Fruit fly (Drosophila melanogaster) whole organism, embryonic: Measurements from ENCODE around the gene Torsin.

ENCODE experiments used
- B-H2 ChIP-seq: fragments of 200-800 bp; sonication (Bioruptor generic); optimal IDR thresholded peaks from 2 replicates; lab custom pipeline; 2018; ENCODE audit warnings: missing biosample characterization, mild to moderate bottlenecking, missing genetic modification characterization
- BtbVII ChIP-seq: fragments of 200-800 bp; sonication (Bioruptor generic); optimal IDR thresholded peaks from 3 replicates; lab custom pipeline; 2017; ENCODE audit warnings: missing biosample characterization, mild to moderate bottlenecking, missing genetic modification characterization
- CG10543 ChIP-seq: fragments of 200-800 bp; sonication (Bioruptor generic); optimal IDR thresholded peaks from 3 replicates; lab custom pipeline; 2017; ENCODE audit warnings: missing biosample characterization, mild to moderate bottlenecking, missing genetic modification characterization, moderate library complexity
- CG10654 ChIP-seq: fragments of 200-800 bp; sonication (Bioruptor generic); optimal IDR thresholded peaks from 2 replicates; lab custom pipeline; 2016; ENCODE audit warnings: missing biosample characterization, missing genetic modification characterization
- CG11695 ChIP-seq: fragments of 200-800 bp; sonication (Bioruptor generic); IDR thresholded peaks from 3 replicates; pipeline ENCODE4 v1.3.6; 2022; ENCODE audit warnings: missing biosample characterization, missing genetic modification characterization
- CG11723 ChIP-seq: fragments of 200-800 bp; sonication (Bioruptor generic); optimal IDR thresholded peaks from 2 replicates; lab custom pipeline; 2017; ENCODE audit warnings: missing biosample characterization, mild to moderate bottlenecking, missing genetic modification characterization
- CG12071 ChIP-seq: fragments of 200-800 bp; sonication (Bioruptor generic); optimal IDR thresholded peaks from 3 replicates; lab custom pipeline; 2018; ENCODE audit warnings: missing biosample characterization, mild to moderate bottlenecking, missing genetic modification characterization
- CG1233 ChIP-seq: fragments of 200-800 bp; sonication (Bioruptor generic); optimal IDR thresholded peaks from 4 replicates; lab custom pipeline; 2018; ENCODE audit warnings: missing biosample characterization, mild to moderate bottlenecking, missing genetic modification characterization
- CG15269 ChIP-seq: fragments of 200-800 bp; sonication (Bioruptor generic); optimal IDR thresholded peaks from 2 replicates; lab custom pipeline; 2018; ENCODE audit warnings: missing biosample characterization, mild to moderate bottlenecking, missing genetic modification characterization, moderate library complexity
- CG1647 ChIP-seq: fragments of 200-800 bp; sonication (Bioruptor generic); optimal IDR thresholded peaks from 3 replicates; lab custom pipeline; 2016; ENCODE audit warnings: missing biosample characterization, missing genetic modification characterization
- CG17385 ChIP-seq: fragments of 200-800 bp; sonication (Bioruptor generic); optimal IDR thresholded peaks from 3 replicates; lab custom pipeline; 2018; ENCODE audit warnings: missing biosample characterization, mild to moderate bottlenecking, missing genetic modification characterization
- CG17912 ChIP-seq: fragments of 200-800 bp; sonication (Bioruptor generic); optimal IDR thresholded peaks from 2 replicates; lab custom pipeline; 2018; ENCODE audit warnings: missing biosample characterization, mild to moderate bottlenecking, missing genetic modification characterization
- CG2678 ChIP-seq: fragments of 200-800 bp; sonication (Bioruptor generic); optimal IDR thresholded peaks from 3 replicates; lab custom pipeline; 2019; ENCODE audit warnings: missing biosample characterization, mild to moderate bottlenecking, missing genetic modification characterization, moderate library complexity
- CG31441 ChIP-seq: fragments of 200-800 bp; sonication (Bioruptor generic); IDR thresholded peaks from 2 replicates; pipeline ENCODE4 v1.3.6; 2022; ENCODE audit warnings: missing biosample characterization, missing genetic modification characterization
- CG34376 ChIP-seq: fragments of 200-800 bp; sonication (Bioruptor generic); optimal IDR thresholded peaks from 2 replicates; lab custom pipeline; 2018; ENCODE audit warnings: missing biosample characterization, mild to moderate bottlenecking, missing genetic modification characterization
- CG4328 ChIP-seq: fragments of 200-800 bp; sonication (Bioruptor generic); optimal IDR thresholded peaks from 3 replicates; lab custom pipeline; 2017; ENCODE audit warnings: missing biosample characterization, missing genetic modification reagents, missing genetic modification characterization
- CG4617 ChIP-seq: fragments of 200-800 bp; sonication (Bioruptor generic); optimal IDR thresholded peaks from 3 replicates; lab custom pipeline; 2016; ENCODE audit warnings: missing biosample characterization, missing genetic modification characterization, borderline replicate concordance
- CG4820 ChIP-seq: fragments of 200-800 bp; sonication (Bioruptor generic); optimal IDR thresholded peaks from 3 replicates; lab custom pipeline; 2016; ENCODE audit warnings: missing biosample characterization, missing genetic modification characterization
- CG5180 ChIP-seq: fragments of 200-800 bp; sonication (Bioruptor generic); optimal IDR thresholded peaks from 3 replicates; lab custom pipeline; 2017; ENCODE audit warnings: missing biosample characterization, missing genetic modification characterization, mild to moderate bottlenecking, moderate library complexity, missing genetic modification reagents
- CG7786 ChIP-seq: fragments of 200-800 bp; sonication (Bioruptor generic); optimal IDR thresholded peaks from 2 replicates; lab custom pipeline; 2016; ENCODE audit warnings: missing biosample characterization, missing genetic modification characterization
- CG8388 ChIP-seq: fragments of 200-800 bp; sonication (Bioruptor generic); optimal IDR thresholded peaks from 2 replicates; lab custom pipeline; 2019; ENCODE audit warnings: missing biosample characterization, mild to moderate bottlenecking, missing genetic modification characterization, moderate library complexity
- CG8478 ChIP-seq: fragments of >200 bp; optimal IDR thresholded peaks from 2 replicates; lab custom pipeline; 2018
- CG8924 ChIP-seq: fragments of 200-800 bp; optimal IDR thresholded peaks from 3 replicates; lab custom pipeline; 2019; ENCODE audit warnings: missing biosample characterization, mild to moderate bottlenecking, missing genetic modification characterization, moderate library complexity
- CoRest ChIP-seq: fragments of 200-800 bp; sonication (Bioruptor generic); optimal IDR thresholded peaks from 3 replicates; lab custom pipeline; 2018; ENCODE audit warnings: missing biosample characterization, mild to moderate bottlenecking, missing genetic modification characterization, moderate library complexity
- Dbx ChIP-seq: fragments of 200-800 bp; sonication (Bioruptor generic); IDR thresholded peaks from 3 replicates; pipeline ENCODE4 v1.3.6; 2022; ENCODE audit warnings: missing biosample characterization, missing genetic modification characterization
- Dp ChIP-seq: fragments of 200-800 bp; sonication (Bioruptor generic); optimal IDR thresholded peaks from 2 replicates; lab custom pipeline; 2018; ENCODE audit warnings: missing biosample characterization, mild to moderate bottlenecking, missing genetic modification characterization, moderate library complexity
- Drgx ChIP-seq: fragments of 200-800 bp; sonication (Bioruptor generic); IDR thresholded peaks from 2 replicates; pipeline ENCODE4 v1.3.6; 2022; ENCODE audit warnings: missing biosample characterization, missing genetic modification characterization
- Fer2 ChIP-seq: fragments of 200-800 bp; sonication (Bioruptor generic); optimal IDR thresholded peaks from 2 replicates; lab custom pipeline; 2018; ENCODE audit warnings: missing biosample characterization, mild to moderate bottlenecking, missing genetic modification characterization, moderate library complexity
- GATAe ChIP-seq: fragments of 200-800 bp; sonication (Bioruptor generic); conservative IDR thresholded peaks from 2 replicates; pipeline ENCODE4 v1.3.6; 2022; ENCODE audit warnings: missing biosample characterization, missing genetic modification characterization
- Gug ChIP-seq: fragments of 200-800 bp; sonication (Bioruptor generic); IDR thresholded peaks from 4 replicates; pipeline ENCODE4 v1.3.6; 2022; ENCODE audit warnings: missing biosample characterization, missing genetic modification characterization
- Hmr ChIP-seq: fragments of 200-800 bp; sonication (Bioruptor generic); optimal IDR thresholded peaks from 3 replicates; lab custom pipeline; 2017; ENCODE audit warnings: mild to moderate bottlenecking, missing biosample characterization, missing genetic modification reagents, missing genetic modification characterization
- Hr39 ChIP-seq: fragments of >200 bp; optimal IDR thresholded peaks from 2 replicates; lab custom pipeline; 2017
- Hsf ChIP-seq: fragments of 200-800 bp; sonication (Bioruptor generic); optimal IDR thresholded peaks from 3 replicates; lab custom pipeline; 2016; ENCODE audit warnings: missing biosample characterization, missing genetic modification characterization
- NfI ChIP-seq: fragments of 200-800 bp; sonication (Bioruptor generic); optimal IDR thresholded peaks from 3 replicates; lab custom pipeline; 2018; ENCODE audit warnings: missing biosample characterization, mild to moderate bottlenecking, missing genetic modification characterization, moderate library complexity
- Pdp1 ChIP-seq, 2 experiments: fragments of 200-800 bp; sonication (Bioruptor generic); optimal IDR thresholded peaks; 3 replicates each; lab custom pipeline; 2016; ENCODE audit warnings: missing biosample characterization in 2 of 2, missing genetic modification characterization in 2 of 2, mild to moderate bottlenecking in 1 of 2, moderate library complexity in 1 of 2
- abd-A ChIP-seq: fragments of 200-800 bp; sonication (Bioruptor generic); optimal IDR thresholded peaks from 3 replicates; lab custom pipeline; 2019; ENCODE audit warnings: missing biosample characterization, mild to moderate bottlenecking, missing genetic modification characterization, moderate library complexity
- bowl ChIP-seq: fragments of 200-800 bp; sonication (Bioruptor generic); IDR thresholded peaks from 2 replicates; pipeline ENCODE4 v1.3.6; 2022; ENCODE audit warnings: missing biosample characterization, missing genetic modification characterization
- bsh ChIP-seq, 2 experiments: fragments of 200-800 bp; sonication (Bioruptor generic); optimal IDR thresholded peaks; 2 replicates each; lab custom pipeline; 2017 to 2018; ENCODE audit warnings: mild to moderate bottlenecking in 2 of 2, missing biosample characterization in 2 of 2, missing genetic modification characterization in 2 of 2, moderate library complexity in 1 of 2
- disco-r ChIP-seq: fragments of 200-800 bp; sonication (Bioruptor generic); optimal IDR thresholded peaks from 2 replicates; lab custom pipeline; 2016; ENCODE audit warnings: missing biosample characterization, missing genetic modification characterization
- dpn ChIP-seq, 2 experiments: fragments of 200-800 bp; sonication (Bioruptor generic); optimal IDR thresholded peaks; 3 replicates each; lab custom pipeline; 2016; ENCODE audit warnings: missing biosample characterization in 2 of 2, missing genetic modification characterization in 2 of 2
- exex ChIP-seq: fragments of 200-800 bp; sonication (Bioruptor generic); optimal IDR thresholded peaks from 4 replicates; lab custom pipeline; 2018; ENCODE audit warnings: missing biosample characterization, mild to moderate bottlenecking, missing genetic modification characterization, moderate library complexity
- gfzf ChIP-seq: fragments of 200-800 bp; sonication (Bioruptor generic); optimal IDR thresholded peaks from 2 replicates; lab custom pipeline; 2016; ENCODE audit warnings: missing biosample characterization, mild to moderate bottlenecking, missing genetic modification characterization, moderate library complexity
- grn ChIP-seq: fragments of 200-800 bp; sonication (Bioruptor generic); optimal IDR thresholded peaks from 3 replicates; lab custom pipeline; 2017; ENCODE audit warnings: missing biosample characterization, missing genetic modification characterization
- hkb ChIP-seq, 2 experiments: fragments of 200-800 bp in 1 of 2; fragments of >200 bp in 1 of 2; sonication (Bioruptor generic) in 1 of 2; IDR thresholded peaks in 1 of 2; optimal IDR thresholded peaks in 1 of 2; 2 replicates each; pipeline versions ENCODE4 v1.3.6 to Lab custom; 2017 to 2022; ENCODE audit warnings: missing biosample characterization in 1 of 2, missing genetic modification characterization in 1 of 2
- inv ChIP-seq: fragments of 200-800 bp; sonication (Bioruptor generic); IDR thresholded peaks from 2 replicates; pipeline ENCODE4 v1.3.6; 2022; ENCODE audit warnings: missing biosample characterization, missing genetic modification characterization; ENCODE audit not compliant: partially characterized antibody
- jing ChIP-seq: fragments of 200-800 bp; sonication (Bioruptor generic); optimal IDR thresholded peaks from 2 replicates; lab custom pipeline; 2018; ENCODE audit warnings: missing biosample characterization, mild to moderate bottlenecking, missing genetic modification characterization
- pho ChIP-seq: fragments of 200-800 bp; sonication (Bioruptor generic); optimal IDR thresholded peaks from 2 replicates; lab custom pipeline; 2016; ENCODE audit warnings: missing biosample characterization, missing genetic modification characterization
- scrt ChIP-seq: fragments of 200-800 bp; sonication (Bioruptor generic); optimal IDR thresholded peaks from 2 replicates; lab custom pipeline; 2018; ENCODE audit warnings: missing biosample characterization, mild to moderate bottlenecking, missing genetic modification characterization, moderate library complexity
- sens ChIP-seq: fragments of 200-800 bp; sonication (Bioruptor generic); peaks from one replicate; lab custom pipeline; 2016; ENCODE audit warnings: missing biosample characterization, missing genetic modification characterization
- twi ChIP-seq: fragments of 200-800 bp; optimal IDR thresholded peaks from 2 replicates; lab custom pipeline; 2019; ENCODE audit warnings: missing biosample characterization, mild to moderate bottlenecking, missing genetic modification characterization, moderate library complexity
- wor ChIP-seq: fragments of 200-800 bp; sonication (Bioruptor generic); IDR thresholded peaks from 2 replicates; pipeline ENCODE4 v1.3.6; 2022; ENCODE audit warnings: missing biosample characterization, missing genetic modification characterization

Gene Torsin

DNA sequence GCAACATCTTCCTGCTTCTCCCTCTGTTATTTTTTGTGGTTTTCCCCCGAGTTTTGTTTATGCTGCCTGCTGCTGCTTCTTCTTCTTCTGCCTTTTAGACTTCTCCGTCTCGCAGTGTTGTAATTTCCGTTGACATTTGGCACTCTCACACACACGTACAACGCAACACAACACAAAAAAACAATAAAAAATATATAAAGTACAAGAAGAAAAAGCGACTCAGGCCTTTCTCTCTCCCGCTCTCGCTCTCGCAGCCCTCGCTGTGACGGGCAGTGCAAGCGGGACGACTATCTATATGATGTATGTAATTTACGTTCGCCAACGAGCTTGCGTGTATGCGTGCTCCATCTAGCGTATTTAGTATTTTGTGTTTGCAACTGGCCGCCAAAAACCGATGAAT is 36.3 kb upstream of the Torsin start (continued):
- no peak for TF ChIP-seq pho
- TF ChIP-seq CG1647 (GFP tag; lab: Kevin White, UChicago), result no peak
- no peak for TF ChIP-seq Hmr (GFP tag; lab: Kevin White, UChicago)
- TF ChIP-seq gfzf (GFP tag; lab: Kevin White, UChicago), result no peak
- TF ChIP-seq hkb (optimal IDR thresholded peaks at IDR 0.05; lab: Kevin White, UChicago), result no peak
- no peak for TF ChIP-seq hkb (GFP tag; IDR thresholded peaks at IDR 0.05; lab: Robert Waterston, UW)
- TF ChIP-seq exex (tag; lab: Kevin White, UChicago), result peak; percentile 11
- peak; percentile 4 for TF ChIP-seq NfI (GFP tag; lab: Kevin White, UChicago)
- TF ChIP-seq CG2678 (tag; lab: Kevin White, UChicago), result peak; percentile 21
- no peak for TF ChIP-seq Fer2
- peak in 1 of 2 experiments; percentile 46 for TF ChIP-seq Pdp1 (GFP tag; optimal IDR thresholded peaks at IDR 0.05; lab: Kevin White, UChicago)
- TF ChIP-seq CG11723 (GFP tag; lab: Kevin White, UChicago), result no peak
- no peak for TF ChIP-seq CG4820 (GFP tag; lab: Kevin White, UChicago)
- TF ChIP-seq twi, result no peak
- TF ChIP-seq CG8478, result peak; percentile 89
- peak; percentile 57 for TF ChIP-seq Drgx
- peak in 1 of 2 experiments; percentile 83 for TF ChIP-seq bsh (GFP tag; optimal IDR thresholded peaks at IDR 0.05; lab: Kevin White, UChicago)
- TF ChIP-seq disco-r (GFP tag; lab: Kevin White, UChicago), result no peak
- no peak for TF ChIP-seq CG17912 (GFP tag; lab: Kevin White, UChicago)
- TF ChIP-seq abd-A (tag; lab: Kevin White, UChicago), result peak; percentile 80
- no peak for TF ChIP-seq Hr39 (lab: Kevin White, UChicago)
- no peak for TF ChIP-seq Dbx (GFP tag; lab: Robert Waterston, UW)
- no peak for TF ChIP-seq Gug (GFP tag; lab: Robert Waterston, UW)
- TF ChIP-seq CG5180 (GFP tag; lab: Kevin White, UChicago), result peak; percentile 2
- TF ChIP-seq CG10543 (GFP tag; lab: Kevin White, UChicago), result peak; percentile 56
- TF ChIP-seq bowl (GFP tag; lab: Robert Waterston, UW), result no peak
- peak; percentile 84 for TF ChIP-seq CG17385 (GFP tag; lab: Kevin White, UChicago)
- TF ChIP-seq CG10654 (GFP tag; lab: Kevin White, UChicago), result no peak
- peak; percentile 76 for TF ChIP-seq sens (GFP tag; lab: Kevin White, UChicago)
- TF ChIP-seq GATAe (GFP tag; lab: Robert Waterston, UW), result no peak
- TF ChIP-seq grn (GFP tag; lab: Kevin White, UChicago), result no peak
- no peak for TF ChIP-seq CG12071
- no peak for TF ChIP-seq CG31441 (GFP tag; lab: Robert Waterston, UW)
- no peak for TF ChIP-seq CG11695 (GFP tag; lab: Robert Waterston, UW)
- no peak for TF ChIP-seq CG8388 (GFP tag; lab: Kevin White, UChicago)
- no peak for TF ChIP-seq wor (GFP tag; lab: Robert Waterston, UW)
- TF ChIP-seq Dp, result no peak
- peak; percentile 28 for TF ChIP-seq CoRest (tag; lab: Kevin White, UChicago)
- TF ChIP-seq B-H2, result no peak
- no peak for TF ChIP-seq jing (GFP tag; lab: Kevin White, UChicago)
- no peak for TF ChIP-seq dpn (GFP tag; optimal IDR thresholded peaks at IDR 0.05; lab: Kevin White, UChicago)
- TF ChIP-seq CG8924 (tag; lab: Kevin White, UChicago), result peak; percentile 38
- no peak for TF ChIP-seq inv
- TF ChIP-seq CG1233, result no peak
- no peak for TF ChIP-seq CG15269 (tag; lab: Kevin White, UChicago)
- TF ChIP-seq CG7786 (GFP tag; lab: Kevin White, UChicago), result no peak
- TF ChIP-seq scrt (GFP tag; lab: Kevin White, UChicago), result peak; percentile 1
- no peak for TF ChIP-seq BtbVII (GFP tag; lab: Kevin White, UChicago)
- peak; percentile 6 for TF ChIP-seq CG34376 (GFP tag; lab: Kevin White, UChicago)
- no peak for TF ChIP-seq CG4617 (GFP tag; lab: Kevin White, UChicago)
- no peak for TF ChIP-seq CG4328
- no peak for TF ChIP-seq Hsf
